Worm (Caenorhabditis elegans): ENCODE data around the gene pcs-1.

ce11 chrII:11588304-11588703 is 10.8 kb upstream of the pcs-1 start:
- TF ChIP-seq unc-39 (tag; optimal IDR thresholded peaks at IDR 0.05) (no peak), ztf-11 (tag; optimal IDR thresholded peaks at IDR 0.05) (no peak), snpc-4 (tag; optimal IDR thresholded peaks at IDR 0.05) (no peak), nhr-237 (tag; optimal IDR thresholded peaks at IDR 0.05) (no peak), unc-62 (GFP tag; optimal IDR thresholded peaks at IDR 0.05) (no peak)
